Fruit fly (Drosophila melanogaster) whole organism, prepupa: ENCODE results near the gene Vha16-2.

ENCODE experiments used
- CG10631 ChIP-seq: fragments of 200-800 bp; sonication (Bioruptor generic); optimal IDR thresholded peaks from 2 replicates; lab custom pipeline; 2016; ENCODE audit warnings: missing biosample characterization, missing genetic modification characterization
- CG11294 ChIP-seq: fragments of 200-800 bp; sonication (Bioruptor generic); IDR thresholded peaks from 2 replicates; pipeline ENCODE4 v1.3.6; 2022; ENCODE audit warnings: missing biosample characterization, missing genetic modification characterization
- CG11762 ChIP-seq: fragments of 200-800 bp; sonication (Bioruptor generic); optimal IDR thresholded peaks from 3 replicates; lab custom pipeline; 2016; ENCODE audit warnings: missing biosample characterization, missing genetic modification characterization; ENCODE audit not compliant: insufficient read depth
- CG15336 ChIP-seq: fragments of 200-800 bp; sonication (Bioruptor generic); IDR thresholded peaks from 2 replicates; pipeline ENCODE4 v1.3.6; 2022; ENCODE audit warnings: missing biosample characterization, missing genetic modification characterization
- CG1621 ChIP-seq: fragments of 200-800 bp; sonication (Bioruptor generic); optimal IDR thresholded peaks from 3 replicates; lab custom pipeline; 2018; ENCODE audit warnings: missing biosample characterization, mild to moderate bottlenecking, missing genetic modification characterization
- CG3032 ChIP-seq: fragments of 200-800 bp; optimal IDR thresholded peaks from 2 replicates; lab custom pipeline; 2019; ENCODE audit warnings: missing biosample characterization, mild to moderate bottlenecking, missing genetic modification characterization, moderate library complexity
- CG32006 ChIP-seq: fragments of 200-800 bp; sonication (Bioruptor generic); optimal IDR thresholded peaks from 3 replicates; lab custom pipeline; 2017; ENCODE audit warnings: missing biosample characterization, mild to moderate bottlenecking, missing genetic modification characterization
- CG34406 ChIP-seq: fragments of 200-800 bp; sonication (Bioruptor generic); optimal IDR thresholded peaks from 3 replicates; lab custom pipeline; 2016; ENCODE audit warnings: missing biosample characterization, missing genetic modification characterization
- CG3919 ChIP-seq: fragments of 200-800 bp; sonication (Bioruptor generic); optimal IDR thresholded peaks from 3 replicates; lab custom pipeline; 2016; ENCODE audit warnings: missing biosample characterization, missing genetic modification characterization
- CG4318 ChIP-seq: fragments of 200-800 bp; sonication (Bioruptor generic); optimal IDR thresholded peaks from 3 replicates; lab custom pipeline; 2017; ENCODE audit warnings: missing biosample characterization, mild to moderate bottlenecking, missing genetic modification characterization
- CG6276 ChIP-seq: fragments of 200-800 bp; sonication (Bioruptor generic); optimal IDR thresholded peaks from 2 replicates; lab custom pipeline; 2017; ENCODE audit warnings: missing biosample characterization, mild to moderate bottlenecking, missing genetic modification characterization
- CG6808 ChIP-seq: fragments of 200-800 bp; sonication (Bioruptor generic); optimal IDR thresholded peaks from 3 replicates; lab custom pipeline; 2017; ENCODE audit warnings: missing biosample characterization, missing genetic modification characterization, mild to moderate bottlenecking, moderate library complexity, missing genetic modification reagents
- CG6854 ChIP-seq: fragments of 200-800 bp; sonication (Bioruptor generic); optimal IDR thresholded peaks from 2 replicates; lab custom pipeline; 2017; ENCODE audit warnings: missing biosample characterization, mild to moderate bottlenecking, missing genetic modification characterization
- CG8119 ChIP-seq: fragments of 200-800 bp; sonication (Bioruptor generic); IDR thresholded peaks from 3 replicates; pipeline ENCODE4 v1.3.6; 2022; ENCODE audit warnings: missing biosample characterization, missing genetic modification characterization
- CG8319 ChIP-seq: fragments of 200-800 bp; sonication (Bioruptor generic); optimal IDR thresholded peaks from 3 replicates; lab custom pipeline; 2016; ENCODE audit warnings: missing biosample characterization, missing genetic modification characterization
- CG9139 ChIP-seq: fragments of 200-800 bp; sonication (Bioruptor generic); optimal IDR thresholded peaks from 3 replicates; lab custom pipeline; 2017; ENCODE audit warnings: missing biosample characterization, mild to moderate bottlenecking, missing genetic modification characterization
- Eip75B ChIP-seq: fragments of 200-800 bp; sonication (Bioruptor generic); optimal IDR thresholded peaks from 3 replicates; lab custom pipeline; 2016; ENCODE audit warnings: missing biosample characterization, missing genetic modification characterization
- Eip78C ChIP-seq: fragments of 200-800 bp; sonication (Bioruptor generic); peaks from one replicate; lab custom pipeline; 2016; ENCODE audit warnings: missing biosample characterization, missing genetic modification characterization
- Ets21C ChIP-seq: fragments of 200-800 bp; sonication (Bioruptor generic); optimal IDR thresholded peaks from 3 replicates; lab custom pipeline; 2016; ENCODE audit warnings: missing biosample characterization, missing genetic modification characterization
- Ets96B ChIP-seq: fragments of 200-800 bp; optimal IDR thresholded peaks from 2 replicates; lab custom pipeline; 2019; ENCODE audit warnings: missing biosample characterization, mild to moderate bottlenecking, missing genetic modification characterization, moderate library complexity
- Gug ChIP-seq: fragments of 200-800 bp; sonication (Bioruptor generic); IDR thresholded peaks from 2 replicates; pipeline ENCODE4 v1.3.6; 2022; ENCODE audit warnings: missing biosample characterization, missing genetic modification characterization
- Hr38 ChIP-seq: sonication (Bioruptor generic); optimal IDR thresholded peaks from 2 replicates; lab custom pipeline; 2016; ENCODE audit warnings: missing biosample characterization, missing genetic modification characterization
- Hr39 ChIP-seq: fragments of 200-800 bp; sonication (Bioruptor generic); optimal IDR thresholded peaks from 2 replicates; lab custom pipeline; 2016; ENCODE audit warnings: missing biosample characterization, missing genetic modification characterization
- Hr4 ChIP-seq: fragments of 200-800 bp; sonication (Bioruptor generic); optimal IDR thresholded peaks from 3 replicates; lab custom pipeline; 2016; ENCODE audit warnings: missing biosample characterization, missing genetic modification characterization
- Lpt ChIP-seq: fragments of 200-800 bp; sonication (Bioruptor generic); optimal IDR thresholded peaks from 3 replicates; lab custom pipeline; 2016; ENCODE audit warnings: missing biosample characterization, missing genetic modification characterization
- Met ChIP-seq: fragments of 200-800 bp; sonication (Bioruptor generic); optimal IDR thresholded peaks from 3 replicates; lab custom pipeline; 2016; ENCODE audit warnings: missing biosample characterization, missing genetic modification characterization
- OdsH ChIP-seq: fragments of 200-800 bp; sonication (Bioruptor generic); optimal IDR thresholded peaks from 3 replicates; lab custom pipeline; 2016; ENCODE audit warnings: missing biosample characterization, missing genetic modification characterization
- Sox102F ChIP-seq: fragments of 200-800 bp; sonication (Bioruptor generic); optimal IDR thresholded peaks from 2 replicates; lab custom pipeline; 2016; ENCODE audit warnings: missing biosample characterization, mild to moderate bottlenecking, missing genetic modification characterization
- Sox14 ChIP-seq: fragments of 200-800 bp; sonication (Bioruptor generic); optimal IDR thresholded peaks from 3 replicates; lab custom pipeline; 2016; ENCODE audit warnings: missing biosample characterization, missing genetic modification characterization
- achi ChIP-seq: fragments of 200-800 bp; sonication (Bioruptor generic); optimal IDR thresholded peaks from 3 replicates; lab custom pipeline; 2016; ENCODE audit warnings: missing biosample characterization, missing genetic modification characterization
- dac ChIP-seq: fragments of 200-800 bp; sonication (Bioruptor generic); optimal IDR thresholded peaks from 2 replicates; lab custom pipeline; 2017; ENCODE audit warnings: missing biosample characterization, mild to moderate bottlenecking, missing genetic modification characterization
- fd85E ChIP-seq: fragments of 200-800 bp; sonication (Bioruptor generic); optimal IDR thresholded peaks from 3 replicates; lab custom pipeline; 2016; ENCODE audit warnings: missing biosample characterization, missing genetic modification characterization
- fkh ChIP-seq: fragments of 200-800 bp; sonication (Bioruptor generic); optimal IDR thresholded peaks from 3 replicates; lab custom pipeline; 2017; ENCODE audit warnings: missing biosample characterization, mild to moderate bottlenecking, missing genetic modification characterization, moderate library complexity
- net ChIP-seq: fragments of 200-800 bp; sonication (Bioruptor generic); optimal IDR thresholded peaks from 3 replicates; lab custom pipeline; 2016; ENCODE audit warnings: missing biosample characterization, missing genetic modification characterization
- pdm3 ChIP-seq: fragments of 200-800 bp; sonication (Bioruptor generic); optimal IDR thresholded peaks from 3 replicates; lab custom pipeline; 2016; ENCODE audit warnings: missing biosample characterization, missing genetic modification characterization
- salr ChIP-seq, 2 experiments: fragments of 200-800 bp; sonication (Bioruptor generic); optimal IDR thresholded peaks; 3 replicates each; lab custom pipeline; 2016 to 2018; ENCODE audit warnings: missing biosample characterization in 2 of 2, missing genetic modification characterization in 2 of 2, mild to moderate bottlenecking in 1 of 2
- topi ChIP-seq: fragments of 200-800 bp; sonication (Bioruptor generic); optimal IDR thresholded peaks from 3 replicates; lab custom pipeline; 2016; ENCODE audit warnings: missing biosample characterization, missing genetic modification characterization

Gene Vha16-2

dm6 chr3L:11443474-11444080 lies 31.2 kb upstream of the Vha16-2 start (continued):
- TF ChIP-seq CG6854 (GFP tag; lab: Kevin White, UChicago) (no peak), Gug (GFP tag; lab: Robert Waterston, UW) (no peak), OdsH (GFP tag; lab: Kevin White, UChicago) (peak; percentile 29), pdm3 (GFP tag; lab: Kevin White, UChicago) (no peak), CG3919 (no peak), fkh (GFP tag; lab: Kevin White, UChicago) (no peak), salr (GFP tag; optimal IDR thresholded peaks at IDR 0.05; lab: Kevin White, UChicago) (no peak), CG1621 (no peak)

dm6 chr3L:11444169-11444568 lies 30.6 kb upstream of the Vha16-2 start:
- TF ChIP-seq Sox14 (no peak), dac (GFP tag; lab: Kevin White, UChicago) (peak; percentile 23), CG10631 (GFP tag; lab: Kevin White, UChicago) (peak; percentile 37), CG32006 (GFP tag; lab: Kevin White, UChicago) (peak; percentile 88), Hr4 (GFP tag; lab: Kevin White, UChicago) (peak; percentile 52), CG6276 (GFP tag; lab: Kevin White, UChicago) (peak; percentile 80), CG34406 (GFP tag; lab: Kevin White, UChicago) (peak; percentile 5), achi (peak; percentile 27), pdm3 (GFP tag; lab: Kevin White, UChicago) (no peak), CG3032 (peak; percentile 39), Lpt (GFP tag; lab: Kevin White, UChicago) (peak; percentile 32), Met (GFP tag; lab: Kevin White, UChicago) (no peak), Eip78C (GFP tag; lab: Kevin White, UChicago) (peak; percentile 61), CG11294 (GFP tag; lab: Robert Waterston, UW) (no peak), Hr38 (GFP tag; lab: Kevin White, UChicago) (no peak), CG6808 (peak; percentile 18), CG3919 (peak; percentile 13), CG8119 (peak; percentile 85), Gug (GFP tag; lab: Robert Waterston, UW) (0 out of 2 replicates have a peak, but pooled peaks have one; percentile 21), CG15336 (GFP tag; lab: Robert Waterston, UW) (peak; percentile 83), CG4318 (peak; percentile 72), salr (GFP tag; optimal IDR thresholded peaks at IDR 0.05; lab: Kevin White, UChicago) (peak in 1 of 2 experiments; percentile 29), OdsH (GFP tag; lab: Kevin White, UChicago) (peak; percentile 24)

dm6 chr3L:11444861-11445260 lies 29.9 kb upstream of the Vha16-2 start, which contains the start of gene CG7557:
CG7557 (plus strand) TSS chr3L:11445161.
- no peak for TF ChIP-seq CG11294 (GFP tag; lab: Robert Waterston, UW)
- no peak for TF ChIP-seq Ets96B
- TF ChIP-seq Sox102F (GFP tag; lab: Kevin White, UChicago): no peak
- no peak for TF ChIP-seq salr (GFP tag; optimal IDR thresholded peaks at IDR 0.05; lab: Kevin White, UChicago)
- no peak for TF ChIP-seq Gug (GFP tag; lab: Robert Waterston, UW)
- TF ChIP-seq net (GFP tag; lab: Kevin White, UChicago): no peak
- no peak for TF ChIP-seq Ets21C (GFP tag; lab: Kevin White, UChicago)
- TF ChIP-seq fd85E (GFP tag; lab: Kevin White, UChicago): no peak
- no peak for TF ChIP-seq Met (GFP tag; lab: Kevin White, UChicago)
- TF ChIP-seq CG8319: no peak
- TF ChIP-seq CG8119: no peak
- TF ChIP-seq CG3032: no peak
- no peak for TF ChIP-seq CG9139 (GFP tag; lab: Kevin White, UChicago)
- TF ChIP-seq topi (GFP tag; lab: Kevin White, UChicago): no peak
- TF ChIP-seq CG11762: no peak
- no peak for TF ChIP-seq CG15336 (GFP tag; lab: Robert Waterston, UW)
- TF ChIP-seq Eip75B (GFP tag; lab: Kevin White, UChicago): no peak
- TF ChIP-seq Hr39 (GFP tag; lab: Kevin White, UChicago): no peak
